Worm (Caenorhabditis elegans) whole organism, L3 larva: ENCODE data around the gene T10C6.6.

ENCODE experiments used
- R02D3.7 ChIP-seq: fragments of 150-350 bp; optimal IDR thresholded peaks from 2 replicates; lab custom pipeline; 2014; ENCODE audit warnings: missing biosample characterization, missing genetic modification characterization
- ZK546.5 ChIP-seq: sonication (generic microtip); optimal IDR thresholded peaks from 2 replicates; lab custom pipeline; 2017; ENCODE audit warnings: missing biosample characterization, missing genetic modification characterization
- aly-2 ChIP-seq: fragments of 150-350 bp; optimal IDR thresholded peaks from 2 replicates; lab custom pipeline; 2014; ENCODE audit warnings: missing biosample characterization, missing genetic modification characterization
- ama-1 ChIP-seq: fragments of 150-350 bp; optimal IDR thresholded peaks from 2 replicates; lab custom pipeline; 2018
- ceh-16 ChIP-seq: sonication (generic microtip); optimal IDR thresholded peaks from 2 replicates; lab custom pipeline; 2017; ENCODE audit warnings: missing biosample characterization, missing genetic modification characterization
- ceh-28 ChIP-seq: fragments of 150-350 bp; optimal IDR thresholded peaks from 2 replicates; lab custom pipeline; 2014; ENCODE audit warnings: missing biosample characterization, missing genetic modification reagents, missing genetic modification characterization
- ceh-82 ChIP-seq: fragments of 150-350 bp; optimal IDR thresholded peaks from 2 replicates; lab custom pipeline; 2014; ENCODE audit warnings: missing biosample characterization, missing genetic modification characterization
- ceh-9 ChIP-seq: sonication (generic microtip); optimal IDR thresholded peaks from 2 replicates; lab custom pipeline; 2018; ENCODE audit warnings: missing biosample characterization, missing genetic modification characterization
- daf-12 ChIP-seq: fragments of 150-350 bp; optimal IDR thresholded peaks from 2 replicates; lab custom pipeline; 2014; ENCODE audit warnings: missing biosample characterization, missing genetic modification reagents, missing genetic modification characterization
- egl-27 ChIP-seq: sonication (generic microtip); optimal IDR thresholded peaks from 4 replicates; lab custom pipeline; 2017; ENCODE audit warnings: missing biosample characterization, missing genetic modification reagents, missing genetic modification characterization
- egl-5 ChIP-seq: fragments of 150-350 bp; optimal IDR thresholded peaks from 2 replicates; lab custom pipeline; 2017; ENCODE audit warnings: missing biosample characterization, missing genetic modification reagents, missing genetic modification characterization, inconsistent platforms
- elt-1 ChIP-seq: fragments of 150-350 bp; optimal IDR thresholded peaks from 2 replicates; lab custom pipeline; 2014; ENCODE audit warnings: missing biosample characterization, missing genetic modification characterization
- elt-2 ChIP-seq: sonication (generic microtip); optimal IDR thresholded peaks from 2 replicates; lab custom pipeline; 2016; ENCODE audit warnings: missing genetic modification reagents, mild to moderate bottlenecking, missing genetic modification characterization, missing compliant biosample characterization
- eor-1 ChIP-seq, 2 experiments: fragments of 150-350 bp; optimal IDR thresholded peaks; 2 replicates each; lab custom pipeline; 2014 to 2018; ENCODE audit warnings: missing biosample characterization in 2 of 2, missing genetic modification characterization in 2 of 2
- fkh-2 ChIP-seq: fragments of 150-350 bp; optimal IDR thresholded peaks from 2 replicates; lab custom pipeline; 2014; ENCODE audit warnings: missing biosample characterization, missing genetic modification reagents, missing genetic modification characterization
- fos-1 ChIP-seq: fragments of 150-350 bp; optimal IDR thresholded peaks from 2 replicates; lab custom pipeline; 2014; ENCODE audit warnings: missing biosample characterization, missing genetic modification characterization
- jun-1 ChIP-seq: fragments of 150-350 bp; optimal IDR thresholded peaks from 2 replicates; lab custom pipeline; 2014; ENCODE audit warnings: missing biosample characterization, missing genetic modification reagents, missing genetic modification characterization
- lsy-12 ChIP-seq: sonication (generic microtip); optimal IDR thresholded peaks from 2 replicates; lab custom pipeline; 2016; ENCODE audit warnings: mild to moderate bottlenecking, missing genetic modification characterization, missing compliant biosample characterization
- nfya-1 ChIP-seq: sonication (generic microtip); optimal IDR thresholded peaks from 2 replicates; lab custom pipeline; 2017; ENCODE audit warnings: missing genetic modification characterization, mild to moderate bottlenecking, missing compliant biosample characterization, antibody characterized with exemption, moderate library complexity; ENCODE audit not compliant: insufficient read depth
- nhr-11 ChIP-seq: fragments of 150-350 bp; optimal IDR thresholded peaks from 2 replicates; lab custom pipeline; 2014; ENCODE audit warnings: missing biosample characterization, missing genetic modification characterization
- nhr-12 ChIP-seq: fragments of 150-350 bp; optimal IDR thresholded peaks from 2 replicates; lab custom pipeline; 2014; ENCODE audit warnings: missing biosample characterization, missing genetic modification characterization
- nhr-23 ChIP-seq: fragments of 150-350 bp; optimal IDR thresholded peaks from 2 replicates; lab custom pipeline; 2014; ENCODE audit warnings: missing biosample characterization, missing genetic modification reagents, missing genetic modification characterization
- nhr-237 ChIP-seq: fragments of 150-350 bp; optimal IDR thresholded peaks from 2 replicates; lab custom pipeline; 2014; ENCODE audit warnings: missing biosample characterization, missing genetic modification characterization
- nhr-25 ChIP-seq: sonication (generic microtip); optimal IDR thresholded peaks from 2 replicates; lab custom pipeline; 2017; ENCODE audit warnings: missing biosample characterization, missing genetic modification characterization
- nhr-28 ChIP-seq: fragments of 150-350 bp; optimal IDR thresholded peaks from 2 replicates; lab custom pipeline; 2014; ENCODE audit warnings: missing biosample characterization, missing genetic modification characterization
- nhr-43 ChIP-seq: sonication (generic microtip); optimal IDR thresholded peaks from 2 replicates; lab custom pipeline; 2016; ENCODE audit warnings: mild to moderate bottlenecking, missing genetic modification characterization, missing compliant biosample characterization; ENCODE audit not compliant: poor library complexity, severe bottlenecking
- nhr-67 ChIP-seq: fragments of 150-350 bp; optimal IDR thresholded peaks from 2 replicates; lab custom pipeline; 2014; ENCODE audit warnings: missing biosample characterization, missing genetic modification characterization
- nhr-77 ChIP-seq: fragments of 150-350 bp; optimal IDR thresholded peaks from 2 replicates; lab custom pipeline; 2014; ENCODE audit warnings: missing biosample characterization, missing genetic modification characterization
- pqm-1 ChIP-seq: fragments of 150-350 bp; optimal IDR thresholded peaks from 2 replicates; lab custom pipeline; 2017; ENCODE audit warnings: missing biosample characterization, missing genetic modification characterization, inconsistent platforms
- sea-2 ChIP-seq: fragments of 150-350 bp; sonication (generic microtip); optimal IDR thresholded peaks from 4 replicates; lab custom pipeline; 2014; ENCODE audit warnings: missing biosample characterization, missing genetic modification reagents, missing genetic modification characterization
- skn-1 ChIP-seq: fragments of 150-350 bp; optimal IDR thresholded peaks from 2 replicates; lab custom pipeline; 2014; ENCODE audit warnings: missing biosample characterization, missing genetic modification characterization
- snpc-4 ChIP-seq: fragments of 150-350 bp; optimal IDR thresholded peaks from 2 replicates; lab custom pipeline; 2014; ENCODE audit warnings: missing biosample characterization, missing genetic modification characterization
- tbx-2 ChIP-seq: sonication (generic microtip); optimal IDR thresholded peaks from 2 replicates; lab custom pipeline; 2016; ENCODE audit warnings: mild to moderate bottlenecking, missing genetic modification characterization, missing compliant biosample characterization
- unc-62 ChIP-seq: fragments of 150-350 bp; sonication (generic microtip); optimal IDR thresholded peaks from 4 replicates; lab custom pipeline; 2014; ENCODE audit warnings: missing biosample characterization, missing genetic modification reagents, missing genetic modification characterization
- zag-1 ChIP-seq: fragments of 150-350 bp; optimal IDR thresholded peaks from 2 replicates; lab custom pipeline; 2014; ENCODE audit warnings: missing biosample characterization, missing genetic modification characterization
- ztf-4 ChIP-seq: fragments of 150-350 bp; optimal IDR thresholded peaks from 2 replicates; lab custom pipeline; 2014; ENCODE audit warnings: missing biosample characterization, missing genetic modification characterization

T10C6.6 gene

DNA sequence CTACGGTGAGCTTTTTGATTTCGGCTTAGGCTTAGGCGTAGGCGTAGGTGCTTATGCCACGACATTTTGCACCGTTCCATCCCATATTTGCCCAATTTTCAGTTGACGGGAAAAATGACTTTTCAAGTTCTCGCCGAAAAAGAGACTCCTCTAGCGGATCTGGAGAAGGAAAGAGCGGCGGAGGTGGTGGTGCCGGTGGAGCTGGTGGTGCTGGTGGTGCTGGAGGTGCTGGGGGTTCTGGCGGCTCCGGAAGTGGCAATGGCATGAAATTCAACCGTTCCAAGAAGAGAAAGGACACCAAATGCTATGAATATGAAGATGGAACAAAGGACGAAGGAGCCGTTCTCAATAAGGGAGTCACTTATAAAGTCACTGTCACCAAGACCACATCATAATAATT is 22.9 kb downstream of the T10C6.6 start:
- TF ChIP-seq pqm-1, result no peak
- TF ChIP-seq egl-27, result no peak
- no peak for TF ChIP-seq nhr-23 (tag; lab: Kevin White, UChicago)
- no peak for TF ChIP-seq nhr-25 (tag; lab: Kevin White, UChicago)
- TF ChIP-seq egl-5, result no peak
- no peak for TF ChIP-seq nfya-1 (tag; lab: Kevin White, UChicago)
- TF ChIP-seq nhr-77 (tag; lab: Kevin White, UChicago), result no peak
- no peak for TF ChIP-seq fos-1
- TF ChIP-seq elt-1 (tag; lab: Kevin White, UChicago), result no peak
- no peak for TF ChIP-seq unc-62 (GFP tag; lab: Kevin White, UChicago)
- no peak for TF ChIP-seq tbx-2
- no peak for TF ChIP-seq ceh-28 (tag; lab: Kevin White, UChicago)
- no peak for TF ChIP-seq ceh-9
- no peak for TF ChIP-seq R02D3.7 (tag; lab: Kevin White, UChicago)
- no peak for TF ChIP-seq ztf-4 (tag; lab: Kevin White, UChicago)
- TF ChIP-seq fkh-2, result no peak
- TF ChIP-seq elt-2 (tag; lab: Kevin White, UChicago), result no peak
- no peak for TF ChIP-seq sea-2
- no peak for TF ChIP-seq ceh-16

DNA sequence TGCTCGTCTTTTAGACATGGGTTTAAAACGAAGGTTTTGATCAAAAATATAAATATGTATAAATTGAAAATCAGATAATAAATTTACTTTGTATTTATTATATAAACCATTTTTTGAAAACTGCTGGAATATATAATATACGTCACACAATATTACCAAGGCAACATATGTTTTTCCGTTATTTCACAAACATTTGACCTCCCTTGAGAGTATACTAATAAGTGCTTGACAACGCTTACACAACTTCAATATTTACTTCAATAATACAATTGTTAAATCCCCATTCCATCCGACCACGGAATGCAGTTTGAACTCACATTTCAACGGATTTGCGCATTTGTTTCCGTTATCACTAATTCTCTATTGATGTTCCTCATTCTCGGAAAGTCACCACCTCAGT is 23.4 kb downstream of the T10C6.6 start, which contains the start of gene str-198:
TSS of gene str-198 (plus strand) at position 301 of the 400 bp plus-strand sequence.
- TF ChIP-seq nhr-11 (tag; lab: Kevin White, UChicago), result no peak
- no peak for TF ChIP-seq ceh-9
- TF ChIP-seq pqm-1, result no peak
- TF ChIP-seq jun-1 (tag; lab: Kevin White, UChicago), result no peak
- no peak for TF ChIP-seq aly-2
- no peak for TF ChIP-seq nhr-25 (tag; lab: Kevin White, UChicago)
- TF ChIP-seq ceh-82, result no peak

ce11 chrV:16049177-16049576 is 25.1 kb downstream of the T10C6.6 start, which contains the start of gene best-12:
Gene best-12 (plus strand): TSS chrV:16049477.
- no peak for TF ChIP-seq ZK546.5 (tag; lab: Kevin White, UChicago)
- TF ChIP-seq nhr-237 (tag; lab: Kevin White, UChicago), result no peak
- TF ChIP-seq eor-1 (tag; optimal IDR thresholded peaks at IDR 0.05; lab: Kevin White, UChicago), result no peak
- no peak for TF ChIP-seq nhr-28
- TF ChIP-seq snpc-4 (tag; lab: Kevin White, UChicago), result no peak
- TF ChIP-seq pqm-1, result no peak
- no peak for TF ChIP-seq ama-1 (lab: Kevin White, UChicago)
- no peak for TF ChIP-seq skn-1 (tag; lab: Kevin White, UChicago)

DNA sequence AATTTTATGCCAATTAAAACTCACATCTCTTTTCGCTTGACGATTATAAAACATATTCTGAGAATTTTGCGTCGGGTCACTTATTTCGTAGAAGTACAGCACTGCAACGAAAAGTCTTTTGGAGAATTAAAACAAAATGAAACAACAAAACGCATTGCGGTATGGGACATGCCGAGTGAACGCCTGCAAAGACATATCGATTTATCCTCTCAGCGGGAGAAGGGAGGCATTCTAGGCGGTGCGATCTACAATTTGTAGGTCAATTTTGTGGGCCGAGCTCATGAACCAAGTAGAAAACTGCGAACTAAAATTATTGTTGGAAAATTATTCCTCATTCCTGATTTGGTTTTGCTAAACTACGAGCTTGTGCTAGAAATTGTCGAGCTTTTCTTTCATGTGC is 29.2 kb downstream of the T10C6.6 start, which contains the start of gene F14H3.3:
TSS of gene F14H3.3 (minus strand) at position 101 of the 400 bp plus-strand sequence.
- TF ChIP-seq ceh-9 (no peak), nhr-28 (no peak), pqm-1 (no peak)

DNA sequence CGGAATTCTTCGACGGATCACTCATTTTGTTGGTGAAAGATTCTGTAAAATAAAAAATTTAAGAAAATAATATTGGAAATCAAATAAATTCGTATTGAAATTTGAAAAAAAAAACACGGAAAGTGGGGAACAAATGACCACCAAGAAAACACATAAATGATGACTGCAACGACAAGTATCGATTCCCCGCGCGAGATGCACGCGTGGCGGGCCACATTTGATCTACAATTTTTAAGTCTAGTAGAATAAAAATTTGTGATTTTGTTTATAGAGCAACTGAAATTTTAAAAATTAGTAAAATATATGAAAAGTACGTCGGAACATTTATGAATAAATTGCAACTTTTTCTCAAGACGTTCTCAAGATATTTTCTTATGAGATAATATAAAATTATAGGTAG is 30.9 kb downstream of the T10C6.6 start, which contains the start of gene F14H3.4:
TSS of gene F14H3.4 (minus strand) at position 42 of the 400 bp plus-strand sequence.
- no peak for TF ChIP-seq nhr-12
- no peak for TF ChIP-seq elt-1 (tag; lab: Kevin White, UChicago)
- no peak for TF ChIP-seq lsy-12 (tag; lab: Kevin White, UChicago)
- no peak for TF ChIP-seq ceh-9
- TF ChIP-seq nhr-67 (tag; lab: Kevin White, UChicago), result no peak
- no peak for TF ChIP-seq egl-5
- TF ChIP-seq fkh-2, result no peak
- TF ChIP-seq nhr-43 (tag; lab: Kevin White, UChicago), result no peak
- TF ChIP-seq daf-12 (tag; lab: Kevin White, UChicago), result no peak
- TF ChIP-seq zag-1, result no peak
- TF ChIP-seq, all 47 proteins: peak for 0
